Worm (Caenorhabditis elegans) whole organism, L4/young adult: ENCODE data around the gene mth-1.

ENCODE experiments used
- W03F9.2 ChIP-seq: fragments of 150-350 bp; optimal IDR thresholded peaks from 2 replicates; lab custom pipeline; 2014; ENCODE audit warnings: missing biosample characterization, missing genetic modification characterization
- dao-5 ChIP-seq: sonication (generic microtip); optimal IDR thresholded peaks from 2 replicates; lab custom pipeline; 2016; ENCODE audit warnings: missing genotype, missing genetic modification characterization, moderate library complexity, missing compliant biosample characterization
- him-1 ChIP-seq: sonication (generic microtip); optimal IDR thresholded peaks from 2 replicates; lab custom pipeline; 2016; ENCODE audit warnings: missing genotype, missing genetic modification reagents, missing genetic modification characterization, missing compliant biosample characterization

mth-1 gene

ce11 chrII:4159570-4159969 lies 44.0 kb downstream of the mth-1 start:
- TF ChIP-seq him-1 (tag; lab: Kevin White, UChicago) (no peak), dao-5 (tag; lab: Kevin White, UChicago) (no peak), W03F9.2 (no peak)

ce11 chrII:4157817-4158216 lies 45.8 kb downstream of the mth-1 start:
- TF ChIP-seq W03F9.2 (no peak), him-1 (tag; lab: Kevin White, UChicago) (no peak), dao-5 (tag; lab: Kevin White, UChicago) (no peak)

- TF ChIP-seq W03F9.2 (no peak), dao-5 (tag; lab: Kevin White, UChicago) (no peak), him-1 (tag; lab: Kevin White, UChicago) (no peak)
Observed at ce11 chrII:4155112-4155823, 48.3 kb downstream of the mth-1 start, which contains the start of gene R03H10.2. Gene R03H10.2, plus strand, starts transcription at chrII:4155773.

DNA sequence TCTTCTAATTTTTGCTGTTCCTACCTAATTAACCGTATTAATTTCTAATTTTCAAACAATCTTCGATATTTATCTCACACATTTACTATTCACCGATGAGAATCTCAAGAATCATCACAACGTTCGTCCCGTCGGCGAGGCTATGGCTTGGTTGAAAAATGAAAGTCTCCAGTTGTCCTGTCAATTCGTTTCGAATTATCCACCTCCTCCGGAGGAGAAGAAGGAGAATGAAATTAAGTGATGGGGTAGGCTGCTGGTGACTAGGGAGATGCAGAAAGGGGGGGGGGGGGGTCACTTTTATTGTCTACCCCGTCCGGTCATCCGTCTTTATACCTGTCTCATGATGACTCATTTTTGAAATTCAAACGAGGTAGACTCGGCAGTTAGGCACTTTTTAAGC lies 50.7 kb downstream of the mth-1 start:
- TF ChIP-seq W03F9.2 = no peak
- no peak for TF ChIP-seq him-1 (tag; lab: Kevin White, UChicago)
- no peak for TF ChIP-seq dao-5 (tag; lab: Kevin White, UChicago)

- TF ChIP-seq him-1 (tag; lab: Kevin White, UChicago) (no peak), W03F9.2 (no peak), dao-5 (tag; lab: Kevin White, UChicago) (no peak)
Observed at ce11 chrII:4151499-4152132, 52.0 kb downstream of the mth-1 start.

DNA sequence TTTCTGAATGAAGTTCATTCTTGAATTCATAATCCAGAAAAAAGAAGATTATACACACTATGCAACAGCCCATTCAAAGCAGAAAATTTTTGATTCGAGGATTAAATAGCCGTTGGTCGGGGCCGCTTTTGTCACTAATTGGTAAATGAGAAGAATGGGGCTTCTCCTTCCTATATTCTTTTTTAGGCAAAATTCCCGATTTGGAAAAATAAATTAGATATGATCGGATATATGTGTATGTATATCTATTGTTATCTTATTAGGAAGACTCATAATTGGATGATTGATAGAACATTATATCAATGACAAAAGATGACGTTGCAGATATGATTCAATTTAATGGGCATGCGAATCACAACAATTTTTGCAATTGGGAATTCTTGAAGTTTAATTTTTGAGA lies 53.4 kb downstream of the mth-1 start:
- no peak for TF ChIP-seq W03F9.2
- TF ChIP-seq dao-5 (tag; lab: Kevin White, UChicago) = no peak
- TF ChIP-seq him-1 (tag; lab: Kevin White, UChicago) = no peak

DNA sequence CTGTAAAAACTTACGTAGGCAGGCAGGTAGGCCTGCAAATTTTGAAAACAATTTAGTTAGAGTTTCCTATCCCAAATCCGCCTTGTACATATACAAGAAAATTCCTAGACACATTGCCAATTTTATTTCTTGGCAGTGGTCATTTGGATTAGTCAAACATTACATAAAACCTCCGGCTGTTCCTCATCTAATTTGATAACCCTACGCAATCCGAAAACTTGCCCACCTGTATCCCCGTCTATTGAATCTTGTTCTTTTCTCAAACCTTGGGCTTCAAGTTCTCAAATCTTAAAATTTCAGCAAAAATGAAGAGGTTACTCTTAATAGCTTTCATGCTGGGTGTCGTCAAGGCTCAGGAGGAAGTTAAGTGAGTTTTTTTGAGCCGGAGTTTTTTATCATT lies 57.5 kb downstream of the mth-1 start, which contains the start of gene F56D3.1:
Gene F56D3.1 (plus strand): TSS at position 301 of the 400 bp plus-strand sequence.
- TF ChIP-seq W03F9.2 = no peak
- no peak for TF ChIP-seq dao-5 (tag; lab: Kevin White, UChicago)
- TF ChIP-seq him-1 (tag; lab: Kevin White, UChicago) = no peak
